Worm (Caenorhabditis elegans): ENCODE measurements around the gene H40L08.7.

The H40L08.7 gene

ce11 chrX:15040552-15041080 is 36.9 kb downstream of the H40L08.7 start, which contains the start of gene C18B12.4 (continued):
- TF ChIP-seq sdz-12 (GFP tag; optimal IDR thresholded peaks at IDR 0.05): no peak
- 0 out of 2 replicates have a peak, but pooled peaks have one; percentile 67 for TF ChIP-seq nhr-41 (GFP tag; IDR thresholded peaks at IDR 0.05)
- TF ChIP-seq hlh-30 (tag; optimal IDR thresholded peaks at IDR 0.05; ENCODE audit: insufficient read depth): peak; percentile 100
- TF ChIP-seq attf-4 (tag; optimal IDR thresholded peaks at IDR 0.05): no peak
- no peak for TF ChIP-seq snpc-1.2 (GFP tag; IDR thresholded peaks at IDR 0.05)
- no peak for TF ChIP-seq ces-1 (GFP tag; optimal IDR thresholded peaks at IDR 0.05)
- peak; percentile 59 for TF ChIP-seq nhr-102 (tag; optimal IDR thresholded peaks at IDR 0.05)
- TF ChIP-seq hmg-1.1 (GFP tag; IDR thresholded peaks at IDR 0.05): peak; percentile 94
- TF ChIP-seq ZK546.5 (tag; optimal IDR thresholded peaks at IDR 0.05): no peak
- TF ChIP-seq F37D6.2 (tag; optimal IDR thresholded peaks at IDR 0.05): peak; percentile 44
- peak; percentile 88 for TF ChIP-seq set-16 (GFP tag; IDR thresholded peaks at IDR 0.05)
- TF ChIP-seq dmd-8 (GFP tag; IDR thresholded peaks at IDR 0.05): no peak
- no peak for TF ChIP-seq F49E8.2 (tag; optimal IDR thresholded peaks at IDR 0.05; ENCODE audit: borderline replicate concordance)
- no peak for TF ChIP-seq fos-1 (tag; optimal IDR thresholded peaks at IDR 0.05)
- no peak for TF ChIP-seq aly-2 (tag; optimal IDR thresholded peaks at IDR 0.05)
- TF ChIP-seq nhr-11 (tag; optimal IDR thresholded peaks at IDR 0.05): peak; percentile 95
- TF ChIP-seq nhr-76 (tag; optimal IDR thresholded peaks at IDR 0.05): no peak
- no peak for TF ChIP-seq daf-19 (GFP tag; conservative IDR thresholded peaks at IDR 0.05)
- TF ChIP-seq nhr-111 (GFP tag; optimal IDR thresholded peaks at IDR 0.05): no peak
- no peak for TF ChIP-seq snpc-4 (tag; optimal IDR thresholded peaks at IDR 0.05)
- TF ChIP-seq zag-1 (tag; optimal IDR thresholded peaks at IDR 0.05): no peak
- TF ChIP-seq nhr-10 (tag; optimal IDR thresholded peaks at IDR 0.05): no peak
- TF ChIP-seq cey-2 (tag; optimal IDR thresholded peaks at IDR 0.05; ENCODE audit: borderline replicate concordance, insufficient read depth): no peak
- TF ChIP-seq fkh-10 (GFP tag; optimal IDR thresholded peaks at IDR 0.05): peak; percentile 59
- no peak for TF ChIP-seq dmd-9 (GFP tag; IDR thresholded peaks at IDR 0.05)
- peak; percentile 40 for TF ChIP-seq pha-4 (GFP tag; IDR thresholded peaks at IDR 0.05)
- peak; percentile 3 for TF ChIP-seq pha-4 (tag; optimal IDR thresholded peaks at IDR 0.05)
- TF ChIP-seq mxl-3 (GFP tag; optimal IDR thresholded peaks at IDR 0.05): peak; percentile 92
- TF ChIP-seq dmd-6 (GFP tag; IDR thresholded peaks at IDR 0.05): peak; percentile 90
- TF ChIP-seq skn-1 (tag; optimal IDR thresholded peaks at IDR 0.05): no peak
- TF ChIP-seq nhr-25 (tag; optimal IDR thresholded peaks at IDR 0.05; ENCODE audit: borderline replicate concordance, insufficient read depth): peak; percentile 87
- no peak for TF ChIP-seq madf-5 (GFP tag; IDR thresholded peaks at IDR 0.05)
- TF ChIP-seq ceh-44 (GFP tag; IDR thresholded peaks at IDR 0.05): no peak
- TF ChIP-seq ZK337.2 (GFP tag; IDR thresholded peaks at IDR 0.05): no peak
- peak; percentile 64; the same call in 1 of the 2 replicates for TF ChIP-seq arid-1 (GFP tag; conservative IDR thresholded peaks at IDR 0.05)
- 0 out of 2 replicates have a peak, but pooled peaks have one; percentile 36 for TF ChIP-seq zfp-3 (GFP tag; conservative IDR thresholded peaks at IDR 0.05)
- TF ChIP-seq F44E2.7 (GFP tag; IDR thresholded peaks at IDR 0.05): no peak
- peak; percentile 58 for TF ChIP-seq zfp-2 (tag; optimal IDR thresholded peaks at IDR 0.05)
- TF ChIP-seq egl-43 (GFP tag; IDR thresholded peaks at IDR 0.05): no peak; the same call in 1 of the 2 replicates
- no peak for TF ChIP-seq F26F4.8 (GFP tag; conservative IDR thresholded peaks at IDR 0.05)
- no peak for TF ChIP-seq lim-7 (GFP tag; IDR thresholded peaks at IDR 0.05)
- TF ChIP-seq vab-7 (GFP tag; IDR thresholded peaks at IDR 0.05): peak; percentile 68
- TF ChIP-seq nhr-42 (GFP tag; IDR thresholded peaks at IDR 0.05): peak; percentile 90
- TF ChIP-seq nhr-237 (tag; optimal IDR thresholded peaks at IDR 0.05): no peak
- peak; percentile 76 for TF ChIP-seq nhr-48 (tag; optimal IDR thresholded peaks at IDR 0.05)
- peak; percentile 78 for TF ChIP-seq ama-1 (optimal IDR thresholded peaks at IDR 0.05)
- peak in 1 of 2 experiments; percentile 82 for TF ChIP-seq hif-1 (tag; optimal IDR thresholded peaks at IDR 0.05)
- TF ChIP-seq daf-8 (GFP tag; IDR thresholded peaks at IDR 0.05): no peak
- no peak for TF ChIP-seq jun-1 (tag; optimal IDR thresholded peaks at IDR 0.05)
- peak in 1 of 2 experiments; percentile 98 for TF ChIP-seq unc-62 (GFP tag; optimal IDR thresholded peaks at IDR 0.05 in 1 of 2)
- TF ChIP-seq unc-62 (tag; optimal IDR thresholded peaks at IDR 0.05): no peak
